Fruit fly (Drosophila melanogaster) whole organism, prepupa: ENCODE measurements around the gene Wdfy2.

ENCODE experiments used
- Eip93F ChIP-seq: fragments of 200-800 bp; sonication (Bioruptor generic); optimal IDR thresholded peaks from 2 replicates; lab custom pipeline; 2016; ENCODE audit warnings: missing biosample characterization, mild to moderate bottlenecking, missing genetic modification characterization
- Ets21C ChIP-seq: fragments of 200-800 bp; sonication (Bioruptor generic); optimal IDR thresholded peaks from 3 replicates; lab custom pipeline; 2016; ENCODE audit warnings: missing biosample characterization, missing genetic modification characterization
- Hr39 ChIP-seq: fragments of 200-800 bp; sonication (Bioruptor generic); optimal IDR thresholded peaks from 2 replicates; lab custom pipeline; 2016; ENCODE audit warnings: missing biosample characterization, missing genetic modification characterization
- dsx ChIP-seq: fragments of 200-800 bp; optimal IDR thresholded peaks from 3 replicates; lab custom pipeline; 2019; ENCODE audit warnings: missing biosample characterization, mild to moderate bottlenecking, missing genetic modification characterization, moderate library complexity; ENCODE audit not compliant: poor library complexity, severe bottlenecking
- net ChIP-seq: fragments of 200-800 bp; sonication (Bioruptor generic); optimal IDR thresholded peaks from 3 replicates; lab custom pipeline; 2016; ENCODE audit warnings: missing biosample characterization, missing genetic modification characterization

dm6 chr2L:10452296-10452695, 29.2 kb downstream of the Wdfy2 start, which contains the start of gene ppk10:
- TF ChIP-seq Hr39 (GFP tag; lab: Kevin White, UChicago) (no peak), Eip93F (GFP tag; lab: Kevin White, UChicago) (no peak), net (GFP tag; lab: Kevin White, UChicago) (no peak), Ets21C (GFP tag; lab: Kevin White, UChicago) (no peak), dsx (GFP tag; lab: Kevin White, UChicago) (no peak)
